Worm (Caenorhabditis elegans): ENCODE results near the gene F22B5.6.

- TF ChIP-seq ref-1 (GFP tag; conservative IDR thresholded peaks at IDR 0.05) (no peak), cog-1 (tag; optimal IDR thresholded peaks at IDR 0.05) (no peak)
Observed at ce11 chrII:8467809-8468208, 11.8 kb upstream of the F22B5.6 start, which contains the start of gene M05D6.2.

Measured in whole organism, midembryonic.